Worm (Caenorhabditis elegans) whole organism, midembryonic: ENCODE data around the gene mps-1.

ENCODE experiments used
- T22C8.4 ChIP-seq: fragments of 200-800 bp; sonication (Bioruptor generic); IDR thresholded peaks from 2 replicates; pipeline ENCODE4 v1.3.6; 2022; ENCODE audit warnings: missing genetic modification characterization, missing compliant biosample characterization
- cog-1 ChIP-seq: sonication (generic microtip); optimal IDR thresholded peaks from 2 replicates; lab custom pipeline; 2016; ENCODE audit warnings: missing genetic modification characterization, missing compliant biosample characterization
- flt-1 ChIP-seq: fragments of 200-800 bp; sonication (Bioruptor generic); IDR thresholded peaks from 2 replicates; pipeline ENCODE4 v1.3.6; 2022; ENCODE audit warnings: missing genetic modification characterization, missing compliant biosample characterization
- klf-2 ChIP-seq: fragments of 200-800 bp; sonication (Bioruptor generic); conservative IDR thresholded peaks from 2 replicates; pipeline ENCODE4 v1.3.6; 2022; ENCODE audit warnings: missing genetic modification reagents, missing genetic modification characterization, missing compliant biosample characterization
- med-1 ChIP-seq: sonication (generic microtip); optimal IDR thresholded peaks from 2 replicates; lab custom pipeline; 2017; ENCODE audit warnings: missing genetic modification characterization, mild to moderate bottlenecking, missing compliant biosample characterization, antibody characterized with exemption, missing genetic modification reagents; ENCODE audit not compliant: insufficient read depth
- ref-1 ChIP-seq: fragments of 200-800 bp; sonication (Bioruptor generic); conservative IDR thresholded peaks from 2 replicates; pipeline ENCODE4 v1.3.6; 2022; ENCODE audit warnings: missing genetic modification reagents, missing genetic modification characterization, missing compliant biosample characterization
- tab-1 ChIP-seq: fragments of 200-800 bp; sonication (Bioruptor generic); IDR thresholded peaks from 2 replicates; pipeline ENCODE4 v1.3.6; 2022; ENCODE audit warnings: missing genetic modification characterization, missing compliant biosample characterization
- ztf-23 ChIP-seq: fragments of 200-800 bp; sonication (Bioruptor generic); IDR thresholded peaks from 2 replicates; pipeline ENCODE4 v1.3.6; 2022; ENCODE audit warnings: missing genetic modification reagents, missing genetic modification characterization, missing compliant biosample characterization
- ztf-29 ChIP-seq: fragments of 200-800 bp; sonication (Bioruptor generic); IDR thresholded peaks from 2 replicates; pipeline ENCODE4 v1.3.6; 2022; ENCODE audit warnings: missing genetic modification reagents, missing genetic modification characterization, missing compliant biosample characterization

Gene mps-1

DNA sequence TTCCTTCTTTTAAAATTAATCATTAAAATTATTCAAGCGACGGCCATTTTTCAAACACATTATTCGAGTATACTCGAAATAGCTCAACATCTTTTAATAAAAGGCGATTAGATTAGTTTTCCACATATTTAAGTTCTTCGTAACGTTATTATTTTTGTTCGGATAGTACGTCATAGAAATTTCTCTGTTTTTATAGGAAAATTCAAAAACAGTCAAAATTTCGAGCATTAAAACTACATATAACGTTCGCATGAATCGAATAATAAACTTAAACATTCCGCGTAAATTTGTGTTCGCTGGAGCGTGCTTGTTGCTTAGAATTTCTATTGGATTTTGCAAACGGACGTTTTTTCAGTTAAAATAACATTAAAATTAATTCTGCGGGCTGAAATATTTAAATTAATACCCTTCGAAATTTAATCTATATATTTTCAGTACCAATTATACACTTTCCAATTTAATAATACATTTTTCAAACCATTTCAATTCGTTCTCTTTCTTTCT, 48.9 kb downstream of the mps-1 start, which contains the start of gene blos-4:
Gene blos-4, plus strand, starts transcription at position 51 of the 504 bp plus-strand sequence.
- no peak for TF ChIP-seq tab-1 (GFP tag; lab: Robert Waterston, UW)
- no peak for TF ChIP-seq flt-1 (GFP tag; lab: Robert Waterston, UW)
- no peak for TF ChIP-seq ref-1
- TF ChIP-seq med-1 (GFP tag; lab: Kevin White, UChicago) = no peak
- no peak for TF ChIP-seq cog-1 (tag; lab: Kevin White, UChicago)
- TF ChIP-seq T22C8.4 (GFP tag; lab: Robert Waterston, UW) = no peak
- TF ChIP-seq ztf-23 (GFP tag; lab: Robert Waterston, UW) = no peak
- no peak for TF ChIP-seq klf-2 (GFP tag; lab: Robert Waterston, UW)
- TF ChIP-seq ztf-29 (GFP tag; lab: Robert Waterston, UW) = no peak

- TF ChIP-seq ztf-29 (GFP tag; lab: Robert Waterston, UW) (no peak), ref-1 (no peak), ztf-23 (GFP tag; lab: Robert Waterston, UW) (no peak), cog-1 (tag; lab: Kevin White, UChicago) (no peak)
These were observed 50.0 kb downstream of the mps-1 start, which contains the start of gene tat-4 for ce11 chrII:6244171-6244570. tat-4 (minus strand) TSS chrII:6244287.
